Worm (Caenorhabditis elegans): ENCODE data around the gene ceh-82.

Gene ceh-82

DNA sequence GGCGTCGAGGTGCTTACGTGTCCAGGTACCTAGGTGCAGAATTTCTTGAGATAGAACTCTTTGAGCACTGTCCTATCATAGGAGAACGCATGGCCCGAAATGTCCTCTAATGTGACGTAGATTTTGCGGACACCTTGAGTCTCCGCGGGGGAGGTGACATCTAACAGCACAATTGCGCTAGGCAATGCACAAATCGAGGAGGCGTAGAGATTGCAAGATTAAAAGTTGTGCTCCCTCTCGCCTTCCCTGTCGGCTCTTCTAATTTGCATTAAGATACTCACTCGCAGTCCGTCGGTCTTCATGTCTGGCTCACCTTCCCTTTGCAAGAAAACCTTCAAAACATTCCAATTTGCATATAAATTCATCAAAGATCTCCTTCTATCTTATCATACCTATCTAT is 27.6 kb downstream of the ceh-82 start, which contains the start of gene F36H5.18:
TSS of gene F36H5.18 (plus strand) at position 301 of the 400 bp plus-strand sequence.
- TF ChIP-seq nhr-28 (tag; optimal IDR thresholded peaks at IDR 0.05) (no peak), ztf-11 (tag; optimal IDR thresholded peaks at IDR 0.05) (no peak), ztf-4 (tag; optimal IDR thresholded peaks at IDR 0.05) (no peak), nhr-84 (tag; optimal IDR thresholded peaks at IDR 0.05) (no peak), mef-2 (tag; optimal IDR thresholded peaks at IDR 0.05) (no peak), nhr-20 (tag; optimal IDR thresholded peaks at IDR 0.05) (no peak), mab-9 (GFP tag; IDR thresholded peaks at IDR 0.05) (no peak), tlp-1 (tag; optimal IDR thresholded peaks at IDR 0.05) (no peak), C16A3.4 (tag; optimal IDR thresholded peaks at IDR 0.05) (no peak), irx-1 (tag; optimal IDR thresholded peaks at IDR 0.05) (no peak), nhr-85 (tag) (no peak), lin-14 (GFP tag; optimal IDR thresholded peaks at IDR 0.05) (no peak), ceh-8 (GFP tag; optimal IDR thresholded peaks at IDR 0.05) (no peak), snu-23 (GFP tag; optimal IDR thresholded peaks at IDR 0.05) (no peak)

DNA sequence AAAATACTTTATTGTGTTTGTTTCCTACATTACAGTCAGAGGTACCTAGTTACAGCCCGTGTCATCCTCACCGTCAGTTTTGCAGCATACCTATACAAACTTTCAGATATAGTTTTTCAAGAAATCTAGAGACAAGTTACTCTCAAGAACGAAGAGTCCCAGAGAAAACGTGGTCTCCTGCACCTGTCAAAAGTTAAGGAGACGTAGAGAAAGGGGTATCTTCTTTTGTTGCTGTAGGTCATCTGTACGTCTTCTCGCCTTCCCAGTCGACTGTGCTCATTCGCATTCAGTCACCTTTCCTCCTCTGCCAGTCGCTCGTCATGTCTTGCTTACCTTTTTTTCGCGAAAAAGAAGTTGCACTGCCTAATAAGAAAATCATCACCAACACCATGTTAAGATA is 29.5 kb downstream of the ceh-82 start, which contains the start of gene F36H5.4:
TSS of gene F36H5.4 (plus strand) at position 301 of the 400 bp plus-strand sequence.
- TF ChIP-seq nhr-71 (tag; optimal IDR thresholded peaks at IDR 0.05) (no peak), jun-1 (tag; optimal IDR thresholded peaks at IDR 0.05) (no peak), Y116A8C.19 (tag; optimal IDR thresholded peaks at IDR 0.05; ENCODE audit: borderline replicate concordance) (no peak), lsy-2 (tag; optimal IDR thresholded peaks at IDR 0.05) (no peak), C04F5.9 (tag; optimal IDR thresholded peaks at IDR 0.05) (no peak), aha-1 (tag; optimal IDR thresholded peaks at IDR 0.05) (no peak), efl-1 (optimal IDR thresholded peaks at IDR 0.05) (no peak), efl-1 (GFP tag; optimal IDR thresholded peaks at IDR 0.05 in 1 of 2) (no peak), nhr-77 (tag; optimal IDR thresholded peaks at IDR 0.05) (no peak), blmp-1 (tag; optimal IDR thresholded peaks at IDR 0.05) (no peak), nhr-237 (tag; optimal IDR thresholded peaks at IDR 0.05) (no peak), C16A3.4 (tag; optimal IDR thresholded peaks at IDR 0.05) (no peak), dsc-1 (tag; optimal IDR thresholded peaks at IDR 0.05) (no peak)

DNA sequence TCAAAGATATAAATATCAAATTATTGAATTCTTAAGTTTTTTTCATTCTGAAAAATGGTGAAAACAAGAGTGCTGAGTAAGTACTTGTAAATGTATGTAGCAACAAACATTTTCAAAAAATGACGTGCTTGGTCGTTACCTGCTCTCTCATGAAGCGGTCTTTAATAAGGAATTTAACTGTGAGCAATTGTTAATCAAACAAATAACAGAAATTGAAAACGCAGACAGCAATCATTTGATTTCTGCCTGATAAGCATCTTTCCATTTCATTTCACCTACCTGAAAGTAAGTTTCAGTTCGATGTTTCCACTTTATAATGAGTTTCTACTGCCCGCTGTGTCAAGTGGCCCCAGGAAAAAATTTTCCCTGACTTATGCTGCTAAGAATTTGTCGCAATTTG is 31.0 kb downstream of the ceh-82 start, which contains the start of gene math-28:
TSS of gene math-28 (plus strand) at position 301 of the 400 bp plus-strand sequence.
- TF ChIP-seq pqm-1 (tag; optimal IDR thresholded peaks at IDR 0.05) (no peak), alr-1 (tag; optimal IDR thresholded peaks at IDR 0.05; ENCODE audit: borderline replicate concordance) (no peak), rnt-1 (tag; optimal IDR thresholded peaks at IDR 0.05) (no peak)

DNA sequence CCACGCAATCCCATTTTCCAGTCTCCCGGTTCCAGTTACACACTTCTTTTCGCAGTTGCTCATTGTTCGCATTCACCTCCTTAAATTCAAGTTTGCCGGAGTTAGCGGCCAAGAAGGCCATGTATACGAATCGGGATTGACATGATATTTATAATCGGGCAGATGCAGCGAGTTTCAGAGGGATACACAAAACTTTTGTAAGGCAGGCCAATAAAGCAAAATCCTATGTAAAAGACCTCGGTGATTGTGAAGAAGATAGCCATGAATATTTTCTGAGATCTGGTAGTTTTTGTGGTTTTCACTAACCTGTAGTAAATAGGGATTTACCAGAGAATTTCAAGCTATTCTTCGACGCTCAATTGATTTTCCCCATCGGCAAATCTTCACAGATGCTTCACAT is 34.7 kb downstream of the ceh-82 start:
- TF ChIP-seq mdl-1 (tag; optimal IDR thresholded peaks at IDR 0.05) (no peak), egl-13 (tag; optimal IDR thresholded peaks at IDR 0.05) (no peak), pag-3 (tag; optimal IDR thresholded peaks at IDR 0.05; ENCODE audit: borderline replicate concordance, insufficient read depth) (no peak), sptf-1 (tag; optimal IDR thresholded peaks at IDR 0.05) (no peak), ceh-90 (tag; optimal IDR thresholded peaks at IDR 0.05) (no peak), snpc-4 (tag; optimal IDR thresholded peaks at IDR 0.05) (no peak), elt-2 (tag; optimal IDR thresholded peaks at IDR 0.05) (no peak), nhr-28 (tag; optimal IDR thresholded peaks at IDR 0.05) (no peak), unc-130 (tag; optimal IDR thresholded peaks at IDR 0.05) (no peak), nhr-19 (GFP tag; conservative IDR thresholded peaks at IDR 0.05) (no peak), zip-4 (GFP tag; optimal IDR thresholded peaks at IDR 0.05) (no peak), dpl-1 (GFP tag; optimal IDR thresholded peaks at IDR 0.05) (no peak), nhr-12 (tag; optimal IDR thresholded peaks at IDR 0.05) (no peak)

Data from whole organism, L1 larva.